Fruit fly (Drosophila melanogaster) S2 (cell line): Measurements from ENCODE around the gene CG4293.

Source experiments
- CG8478 ChIP-seq: fragments of >200 bp; optimal IDR thresholded peaks from 2 replicates; lab custom pipeline; 2018
- CTCF ChIP-seq, 2 experiments: fragments of >200 bp; optimal IDR thresholded peaks; 2 replicates each; lab custom pipeline; 2018

- TF ChIP-seq CTCF (optimal IDR thresholded peaks at IDR 0.05; lab: Kevin White, UChicago): no peak
- no peak for TF ChIP-seq CG8478 (lab: Kevin White, UChicago)
These were observed 7.6 kb downstream of the CG4293 start for dm6 chrX:522357-523043.
